Worm (Caenorhabditis elegans): ENCODE data around the gene rod-1.

ce11 chrIV:7445236-7445635 is 33.0 kb upstream of the rod-1 start, which contains the start of gene valv-1:
- no peak for TF ChIP-seq klf-2 (GFP tag; conservative IDR thresholded peaks at IDR 0.05)
- no peak for TF ChIP-seq flt-1 (GFP tag; IDR thresholded peaks at IDR 0.05)

Data from whole organism, midembryonic.